Fruit fly (Drosophila melanogaster) whole organism, prepupa: Measurements from ENCODE around the gene Pka-C1.
A peak's percentile ranks its signal among the peaks of the same experiment; 100 is the strongest.

Experiments used
- CG10669 ChIP-seq: fragments of 200-800 bp; sonication (Bioruptor generic); optimal IDR thresholded peaks from 3 replicates; lab custom pipeline; 2018; ENCODE audit warnings: missing biosample characterization, mild to moderate bottlenecking, missing genetic modification characterization, moderate library complexity
- CG11902 ChIP-seq: fragments of 200-800 bp; sonication (Bioruptor generic); optimal IDR thresholded peaks from 3 replicates; lab custom pipeline; 2016; ENCODE audit warnings: missing biosample characterization, missing genetic modification characterization
- CG1621 ChIP-seq: fragments of 200-800 bp; sonication (Bioruptor generic); optimal IDR thresholded peaks from 3 replicates; lab custom pipeline; 2018; ENCODE audit warnings: missing biosample characterization, mild to moderate bottlenecking, missing genetic modification characterization
- CG16779 ChIP-seq: fragments of 200-800 bp; sonication (Bioruptor generic); optimal IDR thresholded peaks from 3 replicates; lab custom pipeline; 2017; ENCODE audit warnings: missing biosample characterization, mild to moderate bottlenecking, missing genetic modification characterization
- CG3032 ChIP-seq: fragments of 200-800 bp; optimal IDR thresholded peaks from 2 replicates; lab custom pipeline; 2019; ENCODE audit warnings: missing biosample characterization, mild to moderate bottlenecking, missing genetic modification characterization, moderate library complexity
- CG31627 ChIP-seq: fragments of 200-800 bp; sonication (Bioruptor generic); optimal IDR thresholded peaks from 3 replicates; lab custom pipeline; 2016; ENCODE audit warnings: missing biosample characterization, missing genetic modification characterization
- CG34406 ChIP-seq: fragments of 200-800 bp; sonication (Bioruptor generic); optimal IDR thresholded peaks from 3 replicates; lab custom pipeline; 2016; ENCODE audit warnings: missing biosample characterization, missing genetic modification characterization
- CG3919 ChIP-seq: fragments of 200-800 bp; sonication (Bioruptor generic); optimal IDR thresholded peaks from 3 replicates; lab custom pipeline; 2016; ENCODE audit warnings: missing biosample characterization, missing genetic modification characterization
- CG6163 ChIP-seq: fragments of 200-800 bp; sonication (Bioruptor generic); IDR thresholded peaks from 3 replicates; pipeline ENCODE4 v1.3.6; 2022; ENCODE audit warnings: missing biosample characterization, missing genetic modification characterization
- CG6276 ChIP-seq: fragments of 200-800 bp; sonication (Bioruptor generic); optimal IDR thresholded peaks from 2 replicates; lab custom pipeline; 2017; ENCODE audit warnings: missing biosample characterization, mild to moderate bottlenecking, missing genetic modification characterization
- CG6792 ChIP-seq: fragments of 200-800 bp; sonication (Bioruptor generic); optimal IDR thresholded peaks from 3 replicates; lab custom pipeline; 2016; ENCODE audit warnings: missing biosample characterization, missing genetic modification characterization
- CG6808 ChIP-seq: fragments of 200-800 bp; sonication (Bioruptor generic); optimal IDR thresholded peaks from 3 replicates; lab custom pipeline; 2017; ENCODE audit warnings: missing biosample characterization, missing genetic modification characterization, mild to moderate bottlenecking, moderate library complexity, missing genetic modification reagents
- CG6854 ChIP-seq: fragments of 200-800 bp; sonication (Bioruptor generic); optimal IDR thresholded peaks from 2 replicates; lab custom pipeline; 2017; ENCODE audit warnings: missing biosample characterization, mild to moderate bottlenecking, missing genetic modification characterization
- CG8119 ChIP-seq: fragments of 200-800 bp; sonication (Bioruptor generic); IDR thresholded peaks from 3 replicates; pipeline ENCODE4 v1.3.6; 2022; ENCODE audit warnings: missing biosample characterization, missing genetic modification characterization
- CG8319 ChIP-seq: fragments of 200-800 bp; sonication (Bioruptor generic); optimal IDR thresholded peaks from 3 replicates; lab custom pipeline; 2016; ENCODE audit warnings: missing biosample characterization, missing genetic modification characterization
- CG8632 ChIP-seq: fragments of 200-800 bp; sonication (Bioruptor generic); optimal IDR thresholded peaks from 3 replicates; lab custom pipeline; 2016; ENCODE audit warnings: missing biosample characterization, missing genetic modification characterization
- CG9139 ChIP-seq: fragments of 200-800 bp; sonication (Bioruptor generic); optimal IDR thresholded peaks from 3 replicates; lab custom pipeline; 2017; ENCODE audit warnings: missing biosample characterization, mild to moderate bottlenecking, missing genetic modification characterization
- Eip78C ChIP-seq: fragments of 200-800 bp; sonication (Bioruptor generic); peaks from one replicate; lab custom pipeline; 2016; ENCODE audit warnings: missing biosample characterization, missing genetic modification characterization
- Gug ChIP-seq: fragments of 200-800 bp; sonication (Bioruptor generic); IDR thresholded peaks from 2 replicates; pipeline ENCODE4 v1.3.6; 2022; ENCODE audit warnings: missing biosample characterization, missing genetic modification characterization
- Hr39 ChIP-seq: fragments of 200-800 bp; sonication (Bioruptor generic); optimal IDR thresholded peaks from 2 replicates; lab custom pipeline; 2016; ENCODE audit warnings: missing biosample characterization, missing genetic modification characterization
- Hr4 ChIP-seq: fragments of 200-800 bp; sonication (Bioruptor generic); optimal IDR thresholded peaks from 3 replicates; lab custom pipeline; 2016; ENCODE audit warnings: missing biosample characterization, missing genetic modification characterization
- OdsH ChIP-seq: fragments of 200-800 bp; sonication (Bioruptor generic); optimal IDR thresholded peaks from 3 replicates; lab custom pipeline; 2016; ENCODE audit warnings: missing biosample characterization, missing genetic modification characterization
- Smox ChIP-seq: fragments of 200-800 bp; sonication (Bioruptor generic); optimal IDR thresholded peaks from 3 replicates; lab custom pipeline; 2016; ENCODE audit warnings: missing biosample characterization, missing genetic modification characterization
- achi ChIP-seq: fragments of 200-800 bp; sonication (Bioruptor generic); optimal IDR thresholded peaks from 3 replicates; lab custom pipeline; 2016; ENCODE audit warnings: missing biosample characterization, missing genetic modification characterization
- acj6 ChIP-seq: fragments of 200-800 bp; sonication (Bioruptor generic); optimal IDR thresholded peaks from 3 replicates; lab custom pipeline; 2016; ENCODE audit warnings: missing biosample characterization, missing genetic modification characterization
- dac ChIP-seq: fragments of 200-800 bp; sonication (Bioruptor generic); optimal IDR thresholded peaks from 2 replicates; lab custom pipeline; 2017; ENCODE audit warnings: missing biosample characterization, mild to moderate bottlenecking, missing genetic modification characterization
- eg ChIP-seq: fragments of 200-800 bp; sonication (Bioruptor generic); IDR thresholded peaks from 3 replicates; pipeline ENCODE4 v1.3.6; 2022; ENCODE audit warnings: missing biosample characterization, missing genetic modification characterization
- esn ChIP-seq: fragments of 200-800 bp; sonication (Bioruptor generic); optimal IDR thresholded peaks from 2 replicates; lab custom pipeline; 2016; ENCODE audit warnings: missing biosample characterization, mild to moderate bottlenecking, missing genetic modification characterization, moderate library complexity
- fkh ChIP-seq: fragments of 200-800 bp; sonication (Bioruptor generic); optimal IDR thresholded peaks from 3 replicates; lab custom pipeline; 2017; ENCODE audit warnings: missing biosample characterization, mild to moderate bottlenecking, missing genetic modification characterization, moderate library complexity
- net ChIP-seq: fragments of 200-800 bp; sonication (Bioruptor generic); optimal IDR thresholded peaks from 3 replicates; lab custom pipeline; 2016; ENCODE audit warnings: missing biosample characterization, missing genetic modification characterization
- ss ChIP-seq, 2 experiments: fragments of 200-800 bp; sonication (Bioruptor generic); optimal IDR thresholded peaks; 2 replicates in 1 of 2; 3 replicates in 1 of 2; lab custom pipeline; 2017 to 2018; ENCODE audit warnings: mild to moderate bottlenecking in 2 of 2, missing biosample characterization in 2 of 2, missing genetic modification characterization in 2 of 2, moderate library complexity in 1 of 2
- svp ChIP-seq: fragments of 200-800 bp; sonication (Bioruptor generic); peaks from one replicate; lab custom pipeline; 2016; ENCODE audit warnings: missing biosample characterization, missing genetic modification characterization
- vri ChIP-seq: fragments of 200-800 bp; sonication (Bioruptor generic); optimal IDR thresholded peaks from 3 replicates; lab custom pipeline; 2016; ENCODE audit warnings: missing biosample characterization, mild to moderate bottlenecking, missing genetic modification characterization

Pka-C1 gene

DNA sequence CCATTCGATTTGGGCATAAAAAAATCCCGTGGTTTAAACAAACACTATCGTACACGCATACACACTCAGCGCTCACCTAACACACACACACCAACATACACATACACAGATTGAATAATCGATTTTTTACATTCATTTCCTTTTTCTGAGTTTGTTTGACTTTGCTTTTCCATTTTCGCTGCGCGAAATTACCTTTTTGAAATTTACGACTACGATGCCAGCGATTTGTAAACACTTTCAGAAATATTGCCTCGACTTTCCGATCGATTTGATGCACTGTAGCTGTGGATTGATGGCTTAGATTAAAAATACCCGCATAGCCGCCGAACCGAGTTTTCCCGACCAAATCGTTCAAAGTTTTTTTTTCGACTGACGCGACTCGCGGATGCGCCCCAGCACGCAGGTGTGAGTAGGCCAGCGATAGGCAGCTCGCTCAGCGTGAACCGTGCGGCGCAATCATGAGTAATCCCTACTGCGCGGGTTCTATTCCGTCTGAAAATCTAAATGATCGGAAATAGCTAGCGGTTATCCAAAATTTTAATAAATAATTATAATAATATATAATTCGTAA is at the start of gene Pka-C1:
TSS of gene Pka-C1 (minus strand) at position 375 of the 571 bp plus-strand sequence.
- TF ChIP-seq OdsH: peak; percentile 25
- TF ChIP-seq CG1621 (tag; lab: Kevin White, UChicago): peak; percentile 96
- TF ChIP-seq ss (GFP tag; optimal IDR thresholded peaks at IDR 0.05; lab: Kevin White, UChicago): peak; percentile 11 to 15
- TF ChIP-seq CG6163 (GFP tag; lab: Robert Waterston, UW): peak; percentile 68; the same call in 2 of the 3 replicates
- no peak for TF ChIP-seq CG6276 (GFP tag; lab: Kevin White, UChicago)
- 0 out of 2 replicates have a peak, but pooled peaks have one; percentile 10 for TF ChIP-seq Gug (GFP tag; lab: Robert Waterston, UW)
- TF ChIP-seq Eip78C (GFP tag; lab: Kevin White, UChicago): peak; percentile 49
- no peak for TF ChIP-seq esn (GFP tag; lab: Kevin White, UChicago)
- peak; percentile 31 for TF ChIP-seq fkh (GFP tag; lab: Kevin White, UChicago)
- TF ChIP-seq CG6808 (GFP tag; lab: Kevin White, UChicago): peak; percentile 28
- TF ChIP-seq CG16779: no peak
- peak; percentile 4 for TF ChIP-seq achi (GFP tag; lab: Kevin White, UChicago)
- no peak for TF ChIP-seq CG9139 (GFP tag; lab: Kevin White, UChicago)
- peak; percentile 63 for TF ChIP-seq vri
- TF ChIP-seq CG6854 (GFP tag; lab: Kevin White, UChicago): peak; percentile 58
- TF ChIP-seq CG3032: peak; percentile 45
- TF ChIP-seq CG8119 (GFP tag; lab: Robert Waterston, UW): peak; percentile 54; the same call in 2 of the 3 replicates
- TF ChIP-seq CG8319 (GFP tag; lab: Kevin White, UChicago): no peak
- peak; percentile 48; the same call in 1 of the 3 replicates for TF ChIP-seq eg (GFP tag; lab: Robert Waterston, UW)
- no peak for TF ChIP-seq CG8632 (GFP tag; lab: Kevin White, UChicago)
- TF ChIP-seq CG11902 (GFP tag; lab: Kevin White, UChicago): no peak
- TF ChIP-seq, all 60 proteins: peak for 14

DNA sequence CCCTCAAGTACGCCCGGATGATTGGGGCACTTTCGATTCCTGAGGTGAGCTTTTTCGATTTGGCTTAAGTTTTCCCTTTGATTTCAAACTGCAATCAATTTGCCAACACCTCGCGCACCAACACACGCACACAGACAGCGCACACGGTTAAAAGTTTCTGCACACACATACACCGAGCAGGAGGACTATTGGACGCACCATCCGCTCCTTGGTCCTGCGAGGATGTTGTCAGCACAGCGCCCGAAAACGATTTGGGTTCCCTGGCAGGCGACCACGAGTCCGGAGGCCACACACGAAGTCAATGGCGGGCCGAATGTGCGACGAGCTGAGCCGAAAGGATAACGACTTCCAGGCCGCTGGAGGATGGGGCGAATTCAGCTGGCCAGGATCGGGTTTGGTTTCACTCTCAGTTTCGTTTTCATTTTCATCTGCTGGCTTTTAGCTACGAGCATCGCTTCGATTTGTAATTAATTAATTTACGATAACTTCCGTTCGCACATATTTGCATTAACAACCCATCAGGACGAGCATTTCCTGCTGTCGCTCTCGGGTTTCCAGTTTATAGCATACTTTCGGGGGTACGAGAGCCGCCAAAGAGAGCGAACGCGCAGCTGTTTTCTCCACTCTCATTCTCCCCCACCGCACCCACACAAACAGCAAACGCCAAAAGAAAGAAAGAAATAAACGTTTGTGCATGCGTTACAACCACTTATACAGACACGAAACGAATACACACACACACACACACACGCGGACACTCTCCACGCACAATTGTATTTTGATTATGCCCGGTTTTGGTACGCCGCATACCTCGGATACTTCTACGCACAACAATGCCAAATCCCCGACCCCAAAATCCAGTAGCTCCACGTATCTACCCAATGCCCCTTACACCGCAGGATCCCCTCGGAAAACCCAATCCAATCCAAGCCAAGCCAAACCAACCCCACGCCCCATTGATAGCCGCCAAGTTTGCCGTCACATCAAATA is 47.4 kb upstream of the Pka-C1 start, which contains the start of gene Nckx30C:
TSS of gene Nckx30C (minus strand) at position 260 of the 990 bp plus-strand sequence.
- TF ChIP-seq dac (GFP tag; lab: Kevin White, UChicago) (peak; percentile 34), Gug (GFP tag; lab: Robert Waterston, UW) (no peak)
- TF ChIP-seq, all 60 proteins: peak for 1

DNA sequence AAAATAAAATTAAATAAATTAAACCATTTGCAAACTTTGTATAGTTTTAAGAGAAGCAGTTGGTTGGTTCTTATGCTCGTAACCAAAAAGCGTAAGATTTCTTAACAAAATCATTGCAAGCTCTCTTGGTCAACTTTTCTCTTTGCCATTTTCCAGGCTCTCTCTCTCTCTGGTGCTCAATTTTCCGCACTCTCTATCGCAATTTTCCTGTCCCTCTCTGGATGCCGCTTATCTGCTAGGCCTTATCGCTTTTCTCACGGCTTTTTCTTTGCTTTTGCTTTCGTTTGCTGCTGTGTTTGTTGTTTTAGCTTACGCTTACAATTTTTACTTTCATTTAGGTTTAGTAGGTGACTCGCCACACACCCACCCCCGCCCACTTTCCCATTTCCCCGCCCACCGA is 45.5 kb upstream of the Pka-C1 start:
- TF ChIP-seq dac (GFP tag; lab: Kevin White, UChicago) (no peak), CG3919 (GFP tag; lab: Kevin White, UChicago) (no peak), CG31627 (GFP tag; lab: Kevin White, UChicago) (no peak), net (GFP tag; lab: Kevin White, UChicago) (no peak), CG10669 (no peak), ss (GFP tag; optimal IDR thresholded peaks at IDR 0.05; lab: Kevin White, UChicago) (no peak), CG34406 (GFP tag; lab: Kevin White, UChicago) (no peak), Smox (GFP tag; lab: Kevin White, UChicago) (no peak), acj6 (GFP tag; lab: Kevin White, UChicago) (no peak), CG6792 (GFP tag; lab: Kevin White, UChicago) (no peak), svp (no peak), CG3032 (no peak), achi (GFP tag; lab: Kevin White, UChicago) (no peak), CG8632 (GFP tag; lab: Kevin White, UChicago) (no peak), Hr39 (GFP tag; lab: Kevin White, UChicago) (no peak), Hr4 (GFP tag; lab: Kevin White, UChicago) (no peak)
